Worm (Caenorhabditis elegans) whole organism, L2 larva: ENCODE measurements around the gene skr-6.

Experiments
- aly-2 ChIP-seq: fragments of 150-350 bp; optimal IDR thresholded peaks from 2 replicates; lab custom pipeline; 2014; ENCODE audit warnings: missing biosample characterization, missing genetic modification characterization
- ama-1 ChIP-seq: fragments of 150-350 bp; optimal IDR thresholded peaks from 2 replicates; lab custom pipeline; 2018; ENCODE audit warnings: inconsistent platforms
- elt-1 ChIP-seq: fragments of 150-350 bp; optimal IDR thresholded peaks from 2 replicates; lab custom pipeline; 2014; ENCODE audit warnings: missing biosample characterization, missing genetic modification characterization
- mdl-1 ChIP-seq, 2 experiments: fragments of 150-350 bp in 1 of 2; sonication (generic microtip) in 1 of 2; optimal IDR thresholded peaks; 2 replicates each; lab custom pipeline; 2017; ENCODE audit warnings: missing biosample characterization in 2 of 2, missing genetic modification characterization in 2 of 2
- nhr-11 ChIP-seq: fragments of 150-350 bp; optimal IDR thresholded peaks from 2 replicates; lab custom pipeline; 2014; ENCODE audit warnings: missing biosample characterization, missing genetic modification characterization
- nhr-237 ChIP-seq: fragments of 150-350 bp; optimal IDR thresholded peaks from 2 replicates; lab custom pipeline; 2014; ENCODE audit warnings: missing biosample characterization, missing genetic modification characterization
- nhr-25 ChIP-seq: fragments of 150-350 bp; sonication (generic microtip); optimal IDR thresholded peaks from 3 replicates; lab custom pipeline; 2014; ENCODE audit warnings: missing biosample characterization, missing genetic modification characterization
- peb-1 ChIP-seq: fragments of 150-350 bp; optimal IDR thresholded peaks from 2 replicates; lab custom pipeline; 2014; ENCODE audit warnings: missing biosample characterization, missing genetic modification characterization
- sem-4 ChIP-seq: fragments of 150-350 bp; optimal IDR thresholded peaks from 2 replicates; lab custom pipeline; 2014; ENCODE audit warnings: missing biosample characterization, missing genetic modification reagents, missing genetic modification characterization
- unc-62 ChIP-seq: fragments of 150-350 bp; optimal IDR thresholded peaks from 2 replicates; lab custom pipeline; 2014; ENCODE audit warnings: missing biosample characterization, missing genetic modification reagents, missing genetic modification characterization

- TF ChIP-seq nhr-11 (tag; lab: Kevin White, UChicago) (no peak), peb-1 (tag; lab: Kevin White, UChicago) (no peak), mdl-1 (tag; optimal IDR thresholded peaks at IDR 0.05; lab: Kevin White, UChicago) (no peak), nhr-237 (tag; lab: Kevin White, UChicago) (no peak), sem-4 (tag; lab: Kevin White, UChicago) (no peak), aly-2 (tag; lab: Kevin White, UChicago) (no peak), ama-1 (lab: Kevin White, UChicago) (no peak), unc-62 (GFP tag; lab: Kevin White, UChicago) (no peak), elt-1 (tag; lab: Kevin White, UChicago) (no peak), nhr-25 (no peak)
Measured at ce11 chrV:18265514-18265913, 4.3 kb downstream of the skr-6 start.
